Worm (Caenorhabditis elegans) whole organism, L2 larva: ENCODE measurements around the gene spig-4.

Source experiments
- C34F6.9 ChIP-seq: fragments of 150-350 bp; optimal IDR thresholded peaks from 2 replicates; lab custom pipeline; 2014; ENCODE audit warnings: missing biosample characterization, missing genetic modification characterization
- F13H6.1 ChIP-seq: sonication (generic microtip); optimal IDR thresholded peaks from 2 replicates; lab custom pipeline; 2016; ENCODE audit warnings: missing genetic modification characterization, missing compliant biosample characterization
- R02D3.7 ChIP-seq: fragments of 150-350 bp; optimal IDR thresholded peaks from 2 replicates; lab custom pipeline; 2014; ENCODE audit warnings: missing biosample characterization, missing genetic modification characterization
- ZK546.5 ChIP-seq: sonication (generic microtip); optimal IDR thresholded peaks from 2 replicates; lab custom pipeline; 2017; ENCODE audit warnings: missing biosample characterization, missing genetic modification characterization
- alr-1 ChIP-seq: fragments of 150-350 bp; optimal IDR thresholded peaks from 2 replicates; lab custom pipeline; 2014; ENCODE audit warnings: missing biosample characterization, missing genetic modification characterization
- ama-1 ChIP-seq: fragments of 150-350 bp; optimal IDR thresholded peaks from 2 replicates; lab custom pipeline; 2018; ENCODE audit warnings: inconsistent platforms
- blmp-1 ChIP-seq: sonication (generic microtip); optimal IDR thresholded peaks from 2 replicates; lab custom pipeline; 2017; ENCODE audit warnings: missing genetic modification characterization, mild to moderate bottlenecking, missing compliant biosample characterization, antibody characterized with exemption, moderate library complexity; ENCODE audit not compliant: insufficient read depth
- ceh-16 ChIP-seq: fragments of 150-350 bp; optimal IDR thresholded peaks from 2 replicates; lab custom pipeline; 2014; ENCODE audit warnings: missing biosample characterization, missing genetic modification characterization
- crh-2 ChIP-seq: sonication (generic microtip); optimal IDR thresholded peaks from 2 replicates; lab custom pipeline; 2017; ENCODE audit warnings: missing biosample characterization, missing genetic modification characterization
- dmd-4 ChIP-seq: sonication (generic microtip); optimal IDR thresholded peaks from 2 replicates; lab custom pipeline; 2017; ENCODE audit warnings: missing biosample characterization, missing genetic modification characterization
- elt-1 ChIP-seq: fragments of 150-350 bp; optimal IDR thresholded peaks from 2 replicates; lab custom pipeline; 2014; ENCODE audit warnings: missing biosample characterization, missing genetic modification characterization
- elt-3 ChIP-seq: sonication (generic microtip); optimal IDR thresholded peaks from 2 replicates; lab custom pipeline; 2017; ENCODE audit warnings: missing biosample characterization, missing genetic modification characterization
- fos-1 ChIP-seq: fragments of 150-350 bp; optimal IDR thresholded peaks from 2 replicates; lab custom pipeline; 2014; ENCODE audit warnings: missing biosample characterization, missing genetic modification characterization
- gmeb-1 ChIP-seq: fragments of 150-350 bp; optimal IDR thresholded peaks from 2 replicates; lab custom pipeline; 2014; ENCODE audit warnings: missing biosample characterization, missing genetic modification characterization
- lin-11 ChIP-seq: fragments of 150-350 bp; sonication (generic microtip); optimal IDR thresholded peaks from 2 replicates; lab custom pipeline; 2014; ENCODE audit warnings: missing biosample characterization, missing genetic modification characterization, inconsistent platforms, mixed read lengths
- lin-13 ChIP-seq: fragments of 150-350 bp; optimal IDR thresholded peaks from 2 replicates; lab custom pipeline; 2014; ENCODE audit warnings: missing biosample characterization, missing genetic modification reagents, missing genetic modification characterization
- lin-39 ChIP-seq: fragments of 150-350 bp; optimal IDR thresholded peaks from 2 replicates; lab custom pipeline; 2014; ENCODE audit warnings: missing biosample characterization, missing genetic modification reagents, missing genetic modification characterization
- mab-5 ChIP-seq: fragments of 150-350 bp; optimal IDR thresholded peaks from 2 replicates; lab custom pipeline; 2014; ENCODE audit warnings: missing biosample characterization, missing genetic modification characterization
- mbf-1 ChIP-seq: sonication (generic microtip); optimal IDR thresholded peaks from 2 replicates; lab custom pipeline; 2017; ENCODE audit warnings: missing biosample characterization, missing genetic modification characterization
- mdl-1 ChIP-seq, 2 experiments: fragments of 150-350 bp in 1 of 2; sonication (generic microtip) in 1 of 2; optimal IDR thresholded peaks; 2 replicates each; lab custom pipeline; 2017; ENCODE audit warnings: missing biosample characterization in 2 of 2, missing genetic modification characterization in 2 of 2
- nhr-10 ChIP-seq: sonication (generic microtip); optimal IDR thresholded peaks from 2 replicates; lab custom pipeline; 2017; ENCODE audit warnings: missing biosample characterization, missing genetic modification characterization
- nhr-11 ChIP-seq: fragments of 150-350 bp; optimal IDR thresholded peaks from 2 replicates; lab custom pipeline; 2014; ENCODE audit warnings: missing biosample characterization, missing genetic modification characterization
- nhr-12 ChIP-seq: fragments of 150-350 bp; optimal IDR thresholded peaks from 2 replicates; lab custom pipeline; 2014; ENCODE audit warnings: missing biosample characterization, missing genetic modification characterization
- nhr-21 ChIP-seq: fragments of 150-350 bp; optimal IDR thresholded peaks from 2 replicates; lab custom pipeline; 2014; ENCODE audit warnings: missing biosample characterization, missing genetic modification characterization
- nhr-23 ChIP-seq: fragments of 150-350 bp; optimal IDR thresholded peaks from 2 replicates; lab custom pipeline; 2014; ENCODE audit warnings: missing biosample characterization, missing genetic modification reagents, missing genetic modification characterization
- nhr-237 ChIP-seq: fragments of 150-350 bp; optimal IDR thresholded peaks from 2 replicates; lab custom pipeline; 2014; ENCODE audit warnings: missing biosample characterization, missing genetic modification characterization
- nhr-25 ChIP-seq: fragments of 150-350 bp; sonication (generic microtip); optimal IDR thresholded peaks from 3 replicates; lab custom pipeline; 2014; ENCODE audit warnings: missing biosample characterization, missing genetic modification characterization
- nhr-6 ChIP-seq: fragments of 150-350 bp; optimal IDR thresholded peaks from 2 replicates; lab custom pipeline; 2014; ENCODE audit warnings: missing biosample characterization, missing genetic modification characterization
- nhr-77 ChIP-seq: fragments of 150-350 bp; optimal IDR thresholded peaks from 2 replicates; lab custom pipeline; 2014; ENCODE audit warnings: missing biosample characterization, missing genetic modification characterization
- peb-1 ChIP-seq: fragments of 150-350 bp; optimal IDR thresholded peaks from 2 replicates; lab custom pipeline; 2014; ENCODE audit warnings: missing biosample characterization, missing genetic modification characterization
- sem-4 ChIP-seq: fragments of 150-350 bp; optimal IDR thresholded peaks from 2 replicates; lab custom pipeline; 2014; ENCODE audit warnings: missing biosample characterization, missing genetic modification reagents, missing genetic modification characterization
- skn-1 ChIP-seq: sonication (generic microtip); optimal IDR thresholded peaks from 2 replicates; lab custom pipeline; 2017; ENCODE audit warnings: missing biosample characterization, missing genetic modification characterization
- sma-3 ChIP-seq: sonication (generic microtip); optimal IDR thresholded peaks from 2 replicates; lab custom pipeline; 2016; ENCODE audit warnings: missing genetic modification reagents, missing genetic modification characterization, missing compliant biosample characterization
- snpc-4 ChIP-seq: fragments of 150-350 bp; optimal IDR thresholded peaks from 2 replicates; lab custom pipeline; 2014; ENCODE audit warnings: missing biosample characterization, missing genetic modification characterization
- unc-55 ChIP-seq: fragments of 150-350 bp; sonication (generic microtip); optimal IDR thresholded peaks from 3 replicates; lab custom pipeline; 2014; ENCODE audit warnings: missing biosample characterization, missing genetic modification reagents, missing genetic modification characterization
- unc-62 ChIP-seq: fragments of 150-350 bp; optimal IDR thresholded peaks from 2 replicates; lab custom pipeline; 2014; ENCODE audit warnings: missing biosample characterization, missing genetic modification reagents, missing genetic modification characterization
- zag-1 ChIP-seq: fragments of 150-350 bp; optimal IDR thresholded peaks from 2 replicates; lab custom pipeline; 2014; ENCODE audit warnings: missing biosample characterization, missing genetic modification characterization
- ztf-1 ChIP-seq: fragments of 200-800 bp; sonication (Bioruptor generic); conservative IDR thresholded peaks from 2 replicates; pipeline ENCODE4 v1.3.6; 2022; ENCODE audit warnings: missing genetic modification characterization, missing compliant biosample characterization
- ztf-11 ChIP-seq: sonication (generic microtip); optimal IDR thresholded peaks from 2 replicates; lab custom pipeline; 2017; ENCODE audit warnings: missing biosample characterization, missing genetic modification characterization
- ztf-4 ChIP-seq: fragments of 150-350 bp; optimal IDR thresholded peaks from 2 replicates; lab custom pipeline; 2014; ENCODE audit warnings: missing biosample characterization, missing genetic modification characterization

spig-4 gene

DNA sequence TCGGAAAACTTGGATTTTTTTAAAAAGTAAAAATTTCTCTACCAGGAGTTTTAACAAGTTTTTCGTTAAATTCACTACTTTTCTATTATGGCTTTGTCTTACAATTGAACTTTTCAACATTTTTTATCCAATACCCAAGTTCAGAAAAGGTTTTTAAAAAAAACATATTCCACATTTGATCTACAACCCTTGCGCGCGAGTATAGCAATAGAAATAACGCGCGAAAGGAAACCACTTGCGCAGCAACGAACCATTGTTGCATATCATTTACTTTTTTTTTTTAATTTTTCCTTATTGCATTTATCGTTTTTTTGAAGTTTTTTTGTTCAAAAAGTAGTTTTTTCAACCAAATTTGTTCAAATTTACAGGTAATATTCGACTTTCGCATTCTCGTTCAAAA, 20.9 kb downstream of the spig-4 start, which contains the start of gene F40G12.11:
Gene F40G12.11, plus strand, starts transcription at position 369 of the 400 bp plus-strand sequence.
- TF ChIP-seq C34F6.9 (tag; lab: Kevin White, UChicago) (no peak), R02D3.7 (tag; lab: Kevin White, UChicago) (no peak), dmd-4 (tag; lab: Kevin White, UChicago) (no peak), nhr-25 (tag; lab: Kevin White, UChicago) (no peak), nhr-77 (tag; lab: Kevin White, UChicago) (no peak), nhr-21 (tag; lab: Kevin White, UChicago) (no peak), sem-4 (tag; lab: Kevin White, UChicago) (no peak), lin-39 (tag; lab: Kevin White, UChicago) (no peak), sma-3 (GFP tag; lab: Kevin White, UChicago) (no peak), mbf-1 (tag; lab: Kevin White, UChicago) (no peak), elt-3 (tag; lab: Kevin White, UChicago) (no peak), skn-1 (tag; lab: Kevin White, UChicago) (no peak), alr-1 (tag; lab: Kevin White, UChicago) (no peak)

DNA sequence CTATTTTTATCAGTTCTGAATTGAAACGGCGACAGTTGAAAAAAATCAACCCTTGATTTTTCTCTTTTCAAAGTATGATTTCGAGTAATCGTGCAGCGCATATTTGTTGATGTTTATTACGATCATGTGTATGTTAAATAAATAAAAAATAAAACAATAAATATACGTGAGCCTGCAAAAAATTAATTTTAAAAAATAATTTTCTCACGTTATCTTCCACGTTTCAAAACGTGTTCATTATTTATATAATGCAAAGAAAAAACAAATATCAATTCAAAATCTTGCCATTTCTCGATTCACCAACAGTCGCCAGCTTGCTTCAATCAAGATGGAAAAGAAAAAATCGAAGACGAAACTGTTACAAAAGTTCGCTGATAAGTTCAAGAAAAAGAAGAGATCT, 23.4 kb downstream of the spig-4 start, which contains the start of gene F40G12.10:
Gene F40G12.10, plus strand, starts transcription at position 301 of the 400 bp plus-strand sequence.
- TF ChIP-seq F13H6.1 (tag; lab: Kevin White, UChicago) (no peak), ztf-11 (tag; lab: Kevin White, UChicago) (no peak), nhr-10 (tag; lab: Kevin White, UChicago) (no peak), nhr-12 (tag; lab: Kevin White, UChicago) (no peak), ceh-16 (no peak), ZK546.5 (no peak), crh-2 (no peak), mab-5 (tag; lab: Kevin White, UChicago) (no peak), nhr-6 (tag; lab: Kevin White, UChicago) (no peak), fos-1 (no peak), dmd-4 (tag; lab: Kevin White, UChicago) (no peak), nhr-25 (tag; lab: Kevin White, UChicago) (no peak), nhr-11 (tag; lab: Kevin White, UChicago) (no peak), ztf-4 (tag; lab: Kevin White, UChicago) (no peak), nhr-23 (tag; lab: Kevin White, UChicago) (no peak), nhr-77 (tag; lab: Kevin White, UChicago) (no peak), C34F6.9 (tag; lab: Kevin White, UChicago) (no peak), lin-11 (tag; lab: Kevin White, UChicago) (no peak), mbf-1 (tag; lab: Kevin White, UChicago) (no peak), R02D3.7 (tag; lab: Kevin White, UChicago) (no peak)

DNA sequence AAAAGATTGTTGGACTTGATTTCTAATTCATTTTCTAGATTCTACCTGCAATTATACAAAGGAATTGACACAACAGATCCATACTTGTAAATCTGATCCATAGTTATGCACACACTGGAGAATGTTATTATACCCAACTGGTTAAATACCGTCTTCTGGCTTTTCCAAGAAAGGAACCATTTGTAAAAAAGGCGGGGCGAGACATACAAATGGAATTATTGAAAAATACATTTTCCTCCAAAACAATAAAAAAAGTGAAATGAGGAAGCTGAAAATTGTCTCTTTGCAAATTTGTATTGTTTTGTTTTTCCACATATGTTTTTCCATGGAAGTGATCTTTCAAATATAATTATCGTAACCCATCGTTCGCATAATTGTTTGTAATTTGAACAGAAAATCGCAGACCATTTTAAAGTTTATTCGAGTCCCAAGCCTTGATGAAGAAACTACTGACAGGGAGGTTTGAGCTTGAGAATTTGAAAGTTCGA, 24.4 kb downstream of the spig-4 start, which contains the start of the genes srt-74 and F40G12.9:
Gene srt-74, minus strand, starts transcription at position 101 of the 488 bp plus-strand sequence.
Gene F40G12.9, plus strand, starts transcription at position 438 of the 488 bp plus-strand sequence.
- TF ChIP-seq ceh-16 (no peak), zag-1 (tag; lab: Kevin White, UChicago) (no peak), unc-62 (GFP tag; lab: Kevin White, UChicago) (no peak), gmeb-1 (tag; lab: Kevin White, UChicago) (no peak), C34F6.9 (tag; lab: Kevin White, UChicago) (no peak), snpc-4 (tag; lab: Kevin White, UChicago) (no peak), nhr-23 (tag; lab: Kevin White, UChicago) (no peak), crh-2 (no peak), elt-3 (tag; lab: Kevin White, UChicago) (no peak), ztf-1 (no peak), lin-13 (GFP tag; lab: Kevin White, UChicago) (no peak), peb-1 (no peak)

DNA sequence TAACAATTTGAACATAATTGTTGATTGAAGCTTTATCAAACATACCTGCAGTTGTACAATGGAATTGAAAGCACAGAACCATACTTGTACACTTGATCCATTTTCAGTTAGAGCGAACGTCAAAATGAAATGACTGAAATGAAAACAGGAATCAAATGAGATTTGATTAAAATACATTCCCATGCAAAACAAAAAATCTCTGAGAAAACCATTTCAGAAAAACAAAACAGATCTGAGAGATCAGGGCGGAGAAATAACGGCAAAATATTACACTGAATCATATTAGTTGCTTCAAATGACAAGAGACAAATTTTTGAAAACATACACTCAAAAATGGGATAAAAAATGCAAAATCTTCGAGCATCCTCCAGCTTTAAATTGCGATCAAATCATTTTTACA, 26.9 kb downstream of the spig-4 start, which contains the start of gene srt-33:
Gene srt-33, minus strand, starts transcription at position 101 of the 400 bp plus-strand sequence.
- TF ChIP-seq C34F6.9 (tag; lab: Kevin White, UChicago) (no peak), elt-1 (tag; lab: Kevin White, UChicago) (no peak), nhr-23 (tag; lab: Kevin White, UChicago) (no peak), sma-3 (GFP tag; lab: Kevin White, UChicago) (no peak), crh-2 (no peak), lin-39 (tag; lab: Kevin White, UChicago) (no peak), ztf-1 (no peak), nhr-237 (no peak), ama-1 (lab: Kevin White, UChicago) (no peak), nhr-12 (tag; lab: Kevin White, UChicago) (no peak), ceh-16 (no peak), blmp-1 (tag; lab: Kevin White, UChicago) (no peak), sem-4 (tag; lab: Kevin White, UChicago) (no peak), nhr-77 (tag; lab: Kevin White, UChicago) (no peak), unc-55 (GFP tag; lab: Kevin White, UChicago) (no peak), mbf-1 (tag; lab: Kevin White, UChicago) (no peak), mdl-1 (tag; optimal IDR thresholded peaks at IDR 0.05; lab: Kevin White, UChicago) (no peak)
